Fruit fly (Drosophila melanogaster) whole organism: ENCODE measurements around the gene orb.

Experiments used
- pan ChIP-seq: fragments of >200 bp; optimal IDR thresholded peaks from 2 replicates; lab custom pipeline; 2017
- psq ChIP-seq: fragments of >200 bp; optimal IDR thresholded peaks from 2 replicates; lab custom pipeline; 2017

- TF ChIP-seq psq (lab: Kevin White, UChicago) (no peak), pan (lab: Kevin White, UChicago) (no peak)
Measured at dm6 chr3R:23306828-23307227, 26.2 kb upstream of the orb start.
